Worm (Caenorhabditis elegans) whole organism, young adult: ENCODE measurements around the gene Y41C4A.7.

Experiments used
- ama-1 ChIP-seq, 3 experiments: fragments of 150-350 bp in 1 of 3; sonication (generic microtip) in 2 of 3; optimal IDR thresholded peaks; 2 replicates each; lab custom pipeline; 2014 to 2018; ENCODE audit warnings: missing biosample characterization in 2 of 3, missing genetic modification characterization in 2 of 3, missing genetic modification reagents in 2 of 3
- sea-2 ChIP-seq: fragments of 200-800 bp; sonication (Bioruptor generic); IDR thresholded peaks from 2 replicates; pipeline ENCODE4 v1.3.6; 2022; ENCODE audit warnings: missing genetic modification characterization, missing compliant biosample characterization

- TF ChIP-seq ama-1 (optimal IDR thresholded peaks at IDR 0.05; lab: Kevin White, UChicago) = no peak
- TF ChIP-seq ama-1 (GFP tag; optimal IDR thresholded peaks at IDR 0.05; lab: Kevin White, UChicago) = no peak
- no peak for TF ChIP-seq sea-2 (GFP tag; lab: Robert Waterston, UW)
These were observed at the start of gene Y41C4A.7 for ce11 chrIII:11698569-11698968.
